Worm (Caenorhabditis elegans) whole organism, midembryonic: ENCODE measurements around the gene D1054.5.

Experiments used
- T22C8.4 ChIP-seq: fragments of 200-800 bp; sonication (Bioruptor generic); IDR thresholded peaks from 2 replicates; pipeline ENCODE4 v1.3.6; 2022; ENCODE audit warnings: missing genetic modification characterization, missing compliant biosample characterization
- cog-1 ChIP-seq: sonication (generic microtip); optimal IDR thresholded peaks from 2 replicates; lab custom pipeline; 2016; ENCODE audit warnings: missing genetic modification characterization, missing compliant biosample characterization
- flt-1 ChIP-seq: fragments of 200-800 bp; sonication (Bioruptor generic); IDR thresholded peaks from 2 replicates; pipeline ENCODE4 v1.3.6; 2022; ENCODE audit warnings: missing genetic modification characterization, missing compliant biosample characterization
- klf-2 ChIP-seq: fragments of 200-800 bp; sonication (Bioruptor generic); conservative IDR thresholded peaks from 2 replicates; pipeline ENCODE4 v1.3.6; 2022; ENCODE audit warnings: missing genetic modification reagents, missing genetic modification characterization, missing compliant biosample characterization
- med-1 ChIP-seq: sonication (generic microtip); optimal IDR thresholded peaks from 2 replicates; lab custom pipeline; 2017; ENCODE audit warnings: missing genetic modification characterization, mild to moderate bottlenecking, missing compliant biosample characterization, antibody characterized with exemption, missing genetic modification reagents; ENCODE audit not compliant: insufficient read depth
- ref-1 ChIP-seq: fragments of 200-800 bp; sonication (Bioruptor generic); conservative IDR thresholded peaks from 2 replicates; pipeline ENCODE4 v1.3.6; 2022; ENCODE audit warnings: missing genetic modification reagents, missing genetic modification characterization, missing compliant biosample characterization
- tab-1 ChIP-seq: fragments of 200-800 bp; sonication (Bioruptor generic); IDR thresholded peaks from 2 replicates; pipeline ENCODE4 v1.3.6; 2022; ENCODE audit warnings: missing genetic modification characterization, missing compliant biosample characterization
- ztf-23 ChIP-seq: fragments of 200-800 bp; sonication (Bioruptor generic); IDR thresholded peaks from 2 replicates; pipeline ENCODE4 v1.3.6; 2022; ENCODE audit warnings: missing genetic modification reagents, missing genetic modification characterization, missing compliant biosample characterization
- ztf-29 ChIP-seq: fragments of 200-800 bp; sonication (Bioruptor generic); IDR thresholded peaks from 2 replicates; pipeline ENCODE4 v1.3.6; 2022; ENCODE audit warnings: missing genetic modification reagents, missing genetic modification characterization, missing compliant biosample characterization

D1054.5 gene

ce11 chrV:10730824-10731416 is 45.5 kb downstream of the D1054.5 start:
- TF ChIP-seq klf-2 (GFP tag; lab: Robert Waterston, UW), result no peak
- no peak for TF ChIP-seq ztf-23 (GFP tag; lab: Robert Waterston, UW)
- no peak for TF ChIP-seq cog-1
- TF ChIP-seq ref-1, result no peak
- TF ChIP-seq T22C8.4, result no peak
- no peak for TF ChIP-seq ztf-29 (GFP tag; lab: Robert Waterston, UW)
- no peak for TF ChIP-seq tab-1
- TF ChIP-seq flt-1 (GFP tag; lab: Robert Waterston, UW), result no peak
- TF ChIP-seq med-1 (GFP tag; lab: Kevin White, UChicago), result no peak

DNA sequence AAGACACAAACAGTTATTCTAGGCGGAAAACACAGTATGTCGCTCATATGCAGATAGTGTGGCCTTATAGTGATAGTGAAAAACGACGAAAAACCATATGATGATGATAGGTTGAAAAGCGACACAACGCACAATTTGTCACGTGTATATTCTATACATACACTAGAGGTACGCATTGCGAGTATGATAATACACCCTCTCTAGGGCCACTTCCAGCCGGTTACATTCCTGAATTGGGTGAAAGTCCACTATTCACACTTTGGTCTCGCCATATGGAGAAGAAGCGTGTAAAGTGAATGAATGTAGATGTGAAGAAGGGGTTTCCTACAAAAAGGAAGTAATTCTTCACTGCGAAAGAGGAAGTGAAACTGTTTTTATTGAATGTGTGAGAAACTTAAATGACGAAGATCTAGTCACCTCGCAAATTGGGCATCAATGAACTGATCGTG is 46.9 kb downstream of the D1054.5 start:
- TF ChIP-seq med-1 (GFP tag; lab: Kevin White, UChicago), result no peak
- no peak for TF ChIP-seq flt-1 (GFP tag; lab: Robert Waterston, UW)
- no peak for TF ChIP-seq ztf-23 (GFP tag; lab: Robert Waterston, UW)
- TF ChIP-seq ref-1, result no peak
- no peak for TF ChIP-seq cog-1
- TF ChIP-seq klf-2 (GFP tag; lab: Robert Waterston, UW), result no peak
- TF ChIP-seq T22C8.4, result no peak
- TF ChIP-seq ztf-29 (GFP tag; lab: Robert Waterston, UW), result no peak
- no peak for TF ChIP-seq tab-1

DNA sequence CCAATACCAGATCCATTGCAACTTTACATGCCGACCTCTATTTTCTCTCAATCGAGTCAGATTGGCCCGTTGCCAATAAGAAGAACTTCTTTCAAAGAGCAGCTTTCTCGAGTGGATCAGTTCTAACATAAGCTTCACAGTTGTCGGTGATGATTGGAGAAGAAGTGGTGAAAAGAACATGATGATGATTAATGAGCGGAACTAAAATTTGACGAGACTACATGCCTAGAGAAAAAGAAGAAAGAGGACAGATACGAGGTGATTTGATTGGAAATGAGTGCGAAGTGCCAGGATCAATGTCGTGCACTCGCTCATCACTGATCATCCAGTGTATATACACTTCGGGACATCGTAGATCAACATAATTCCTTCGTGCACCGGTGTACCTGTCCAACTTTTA is 48.7 kb downstream of the D1054.5 start:
- TF ChIP-seq ref-1, result no peak
- TF ChIP-seq tab-1, result no peak
- TF ChIP-seq cog-1, result no peak
- TF ChIP-seq med-1 (GFP tag; lab: Kevin White, UChicago), result no peak
- TF ChIP-seq ztf-23 (GFP tag; lab: Robert Waterston, UW), result no peak
- TF ChIP-seq klf-2 (GFP tag; lab: Robert Waterston, UW), result no peak
- no peak for TF ChIP-seq flt-1 (GFP tag; lab: Robert Waterston, UW)
- TF ChIP-seq ztf-29 (GFP tag; lab: Robert Waterston, UW), result no peak
- no peak for TF ChIP-seq T22C8.4

ce11 chrV:10726691-10727090 is 49.7 kb downstream of the D1054.5 start:
- TF ChIP-seq med-1 (GFP tag; lab: Kevin White, UChicago), result no peak
- TF ChIP-seq ref-1, result no peak
- TF ChIP-seq klf-2 (GFP tag; lab: Robert Waterston, UW), result no peak
- TF ChIP-seq flt-1 (GFP tag; lab: Robert Waterston, UW), result no peak
- TF ChIP-seq T22C8.4, result no peak
- TF ChIP-seq ztf-23 (GFP tag; lab: Robert Waterston, UW), result no peak
- no peak for TF ChIP-seq tab-1
- no peak for TF ChIP-seq cog-1
- TF ChIP-seq ztf-29 (GFP tag; lab: Robert Waterston, UW), result no peak

ce11 chrV:10725424-10725951 is 50.9 kb downstream of the D1054.5 start:
- TF ChIP-seq ref-1 (no peak), T22C8.4 (no peak), ztf-29 (GFP tag; lab: Robert Waterston, UW) (no peak), klf-2 (GFP tag; lab: Robert Waterston, UW) (no peak), cog-1 (no peak), flt-1 (GFP tag; lab: Robert Waterston, UW) (no peak), ztf-23 (GFP tag; lab: Robert Waterston, UW) (no peak), tab-1 (no peak), med-1 (GFP tag; lab: Kevin White, UChicago) (no peak)

ce11 chrV:10724472-10724871 is 51.9 kb downstream of the D1054.5 start:
- TF ChIP-seq med-1 (GFP tag; lab: Kevin White, UChicago), result no peak
- TF ChIP-seq ztf-23 (GFP tag; lab: Robert Waterston, UW), result no peak
- no peak for TF ChIP-seq klf-2 (GFP tag; lab: Robert Waterston, UW)
- no peak for TF ChIP-seq tab-1
- no peak for TF ChIP-seq ztf-29 (GFP tag; lab: Robert Waterston, UW)
- no peak for TF ChIP-seq T22C8.4
- no peak for TF ChIP-seq cog-1

DNA sequence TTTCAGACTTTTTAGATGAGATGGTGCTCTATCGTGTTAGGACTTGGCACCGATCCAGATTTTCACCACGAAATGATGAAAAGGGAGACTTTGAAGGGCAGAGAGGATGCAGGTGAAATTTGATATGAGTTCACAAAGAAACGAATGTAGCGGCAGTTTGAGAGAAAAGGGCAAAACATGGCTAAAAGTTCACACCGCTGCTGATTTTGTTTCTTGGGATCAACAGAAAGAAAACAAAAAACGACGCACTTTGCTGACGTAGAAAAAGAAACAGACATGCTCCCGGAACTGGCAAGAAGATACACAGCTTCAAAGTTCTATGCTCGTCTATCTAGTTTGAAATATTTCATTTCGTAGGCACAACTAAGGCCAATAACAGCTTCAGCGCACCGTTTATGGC is 52.8 kb downstream of the D1054.5 start:
- TF ChIP-seq tab-1 (no peak), cog-1 (no peak), med-1 (GFP tag; lab: Kevin White, UChicago) (no peak), klf-2 (GFP tag; lab: Robert Waterston, UW) (no peak), ztf-29 (GFP tag; lab: Robert Waterston, UW) (no peak), ztf-23 (GFP tag; lab: Robert Waterston, UW) (no peak), ref-1 (no peak), flt-1 (GFP tag; lab: Robert Waterston, UW) (no peak), T22C8.4 (no peak)

DNA sequence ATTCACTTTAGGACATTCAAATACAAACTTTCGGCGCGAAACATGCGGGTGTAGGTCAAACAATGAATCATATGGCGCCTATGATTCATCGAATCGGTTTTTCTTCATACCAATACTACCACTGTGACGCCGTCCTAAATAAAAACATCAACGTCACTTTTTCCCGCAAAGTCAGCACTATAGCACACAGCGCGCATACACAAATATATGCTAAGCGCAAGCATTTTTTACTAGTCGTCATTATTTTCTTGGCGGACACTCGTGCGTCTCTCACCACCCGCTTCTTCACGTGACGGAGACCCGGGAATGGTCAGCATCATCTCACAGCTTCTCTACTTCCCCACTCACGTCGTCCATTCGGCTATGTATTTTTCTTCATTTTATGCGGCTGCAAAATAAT is 53.2 kb downstream of the D1054.5 start:
- TF ChIP-seq ref-1 (no peak), cog-1 (no peak), med-1 (GFP tag; lab: Kevin White, UChicago) (no peak), ztf-29 (GFP tag; lab: Robert Waterston, UW) (no peak), tab-1 (no peak), T22C8.4 (no peak), ztf-23 (GFP tag; lab: Robert Waterston, UW) (no peak), flt-1 (GFP tag; lab: Robert Waterston, UW) (no peak), klf-2 (GFP tag; lab: Robert Waterston, UW) (no peak)
